Fruit fly (Drosophila melanogaster): ENCODE results near the gene CG10214.

Gene CG10214

DNA sequence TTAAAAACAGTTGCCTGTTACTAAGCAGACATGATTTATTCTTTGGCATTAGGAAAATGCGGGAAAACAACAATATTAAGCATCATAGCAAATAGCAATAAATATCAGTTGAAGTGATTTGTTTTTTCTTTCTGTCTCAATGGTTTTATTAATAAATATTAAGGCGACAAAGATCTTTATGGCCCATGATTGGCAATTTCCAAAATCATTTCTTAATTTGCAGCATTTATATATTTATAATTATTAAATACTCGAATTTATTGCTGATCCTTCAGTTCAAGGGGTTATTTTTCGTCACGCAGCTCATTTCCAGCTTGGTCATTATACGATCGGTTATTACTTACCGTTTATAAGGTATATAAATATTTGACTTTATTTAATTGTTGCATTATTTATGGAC, 39.6 kb downstream of the CG10214 start:
- TF ChIP-seq CG11902 (GFP tag; optimal IDR thresholded peaks at IDR 0.05) (no peak), fkh (GFP tag; optimal IDR thresholded peaks at IDR 0.05) (no peak), CG8119 (GFP tag; IDR thresholded peaks at IDR 0.05) (no peak), CG9139 (GFP tag; optimal IDR thresholded peaks at IDR 0.05) (no peak), Eip75B (GFP tag; optimal IDR thresholded peaks at IDR 0.05) (no peak), cyc (GFP tag; optimal IDR thresholded peaks at IDR 0.05) (no peak), svp (GFP tag) (no peak), CG6854 (GFP tag; optimal IDR thresholded peaks at IDR 0.05) (no peak), spab (GFP tag; optimal IDR thresholded peaks at IDR 0.05) (no peak), CG15336 (GFP tag; IDR thresholded peaks at IDR 0.05) (no peak), Hr38 (GFP tag; optimal IDR thresholded peaks at IDR 0.05) (no peak), Hr39 (GFP tag; optimal IDR thresholded peaks at IDR 0.05) (no peak), CG31627 (GFP tag; optimal IDR thresholded peaks at IDR 0.05) (no peak), net (GFP tag; optimal IDR thresholded peaks at IDR 0.05) (no peak), CG6276 (GFP tag; optimal IDR thresholded peaks at IDR 0.05) (no peak), dsx (GFP tag; optimal IDR thresholded peaks at IDR 0.05; ENCODE audit: poor library complexity, severe bottlenecking) (no peak), CG6808 (GFP tag; optimal IDR thresholded peaks at IDR 0.05) (no peak)

DNA sequence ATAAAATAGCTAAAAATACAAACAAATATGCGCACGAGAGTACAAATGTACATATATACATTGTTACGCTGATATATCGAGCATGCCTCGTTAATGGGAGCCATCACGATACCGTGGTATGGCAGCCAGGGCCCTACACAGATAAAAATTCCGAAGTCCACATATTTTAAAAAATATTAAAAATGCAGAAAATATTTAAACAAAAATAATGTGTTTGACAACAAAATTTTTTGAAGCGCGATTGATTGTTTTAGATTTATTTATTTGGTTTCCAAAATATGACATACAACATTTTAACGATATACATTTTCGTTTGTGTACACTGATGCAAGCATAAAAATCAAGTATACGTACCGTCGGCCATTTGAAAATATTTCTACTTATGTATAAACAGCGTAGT, 40.5 kb downstream of the CG10214 start:
- TF ChIP-seq Hr39 (GFP tag; optimal IDR thresholded peaks at IDR 0.05) (peak; percentile 65), cyc (GFP tag; optimal IDR thresholded peaks at IDR 0.05) (peak; percentile 52), Hr38 (GFP tag; optimal IDR thresholded peaks at IDR 0.05) (no peak), ss (GFP tag; optimal IDR thresholded peaks at IDR 0.05) (peak in 1 of 2 experiments; percentile 49), CG32006 (GFP tag; optimal IDR thresholded peaks at IDR 0.05) (peak; percentile 84), esn (GFP tag; optimal IDR thresholded peaks at IDR 0.05) (peak; percentile 78), eg (GFP tag; IDR thresholded peaks at IDR 0.05) (peak; percentile 86), fd85E (GFP tag; optimal IDR thresholded peaks at IDR 0.05) (peak; percentile 20), Blimp-1 (GFP tag; optimal IDR thresholded peaks at IDR 0.05) (no peak), Gug (GFP tag; IDR thresholded peaks at IDR 0.05) (peak; percentile 81), CG8632 (GFP tag; optimal IDR thresholded peaks at IDR 0.05) (peak; percentile 53), Sox102F (GFP tag; optimal IDR thresholded peaks at IDR 0.05) (peak; percentile 69), dsx (GFP tag; optimal IDR thresholded peaks at IDR 0.05; ENCODE audit: poor library complexity, severe bottlenecking) (peak; percentile 47), CG6854 (GFP tag; optimal IDR thresholded peaks at IDR 0.05) (no peak), CG8119 (GFP tag; IDR thresholded peaks at IDR 0.05) (peak; percentile 82), CG34406 (GFP tag; optimal IDR thresholded peaks at IDR 0.05) (peak; percentile 61), CG31627 (GFP tag; optimal IDR thresholded peaks at IDR 0.05) (peak; percentile 58), Hr4 (GFP tag; optimal IDR thresholded peaks at IDR 0.05) (peak; percentile 80), svp (GFP tag) (peak; percentile 84), CG11294 (GFP tag; IDR thresholded peaks at IDR 0.05) (peak; percentile 70), Eip78C (GFP tag) (peak; percentile 93), pdm3 (GFP tag; optimal IDR thresholded peaks at IDR 0.05) (peak; percentile 74), vri (GFP tag; optimal IDR thresholded peaks at IDR 0.05) (peak; percentile 50), CG16779 (tag; optimal IDR thresholded peaks at IDR 0.05) (peak; percentile 4), CG9139 (GFP tag; optimal IDR thresholded peaks at IDR 0.05) (no peak), CG10669 (GFP tag; optimal IDR thresholded peaks at IDR 0.05) (peak; percentile 55), CG7368 (GFP tag; optimal IDR thresholded peaks at IDR 0.05) (peak; percentile 46), CG10631 (GFP tag; optimal IDR thresholded peaks at IDR 0.05) (peak; percentile 60), Sox15 (GFP tag; optimal IDR thresholded peaks at IDR 0.05) (peak; percentile 43), CG11902 (GFP tag; optimal IDR thresholded peaks at IDR 0.05) (peak; percentile 33), Ets96B (tag; optimal IDR thresholded peaks at IDR 0.05) (peak; percentile 62), CG8319 (GFP tag; optimal IDR thresholded peaks at IDR 0.05) (peak; percentile 43), Ets21C (GFP tag; optimal IDR thresholded peaks at IDR 0.05) (peak; percentile 29), lz (GFP tag; optimal IDR thresholded peaks at IDR 0.05) (peak; percentile 59), Eip75B (GFP tag; optimal IDR thresholded peaks at IDR 0.05) (peak; percentile 67), CG11762 (GFP tag; optimal IDR thresholded peaks at IDR 0.05; ENCODE audit: insufficient read depth) (peak; percentile 5), fkh (GFP tag; optimal IDR thresholded peaks at IDR 0.05) (peak; percentile 54), CG15336 (GFP tag; IDR thresholded peaks at IDR 0.05) (peak; percentile 85), CG6792 (GFP tag; optimal IDR thresholded peaks at IDR 0.05) (peak; percentile 61), CG1621 (tag; optimal IDR thresholded peaks at IDR 0.05) (peak; percentile 16), CG6808 (GFP tag; optimal IDR thresholded peaks at IDR 0.05) (peak; percentile 61), CG4318 (GFP tag; optimal IDR thresholded peaks at IDR 0.05) (peak; percentile 33), spab (GFP tag; optimal IDR thresholded peaks at IDR 0.05) (peak; percentile 23), Met (GFP tag; optimal IDR thresholded peaks at IDR 0.05) (peak; percentile 68), Eip93F (GFP tag; optimal IDR thresholded peaks at IDR 0.05) (no peak), net (GFP tag; optimal IDR thresholded peaks at IDR 0.05) (peak; percentile 79)
